Worm (Caenorhabditis elegans): ENCODE measurements around the gene Y17G7B.12.

DNA sequence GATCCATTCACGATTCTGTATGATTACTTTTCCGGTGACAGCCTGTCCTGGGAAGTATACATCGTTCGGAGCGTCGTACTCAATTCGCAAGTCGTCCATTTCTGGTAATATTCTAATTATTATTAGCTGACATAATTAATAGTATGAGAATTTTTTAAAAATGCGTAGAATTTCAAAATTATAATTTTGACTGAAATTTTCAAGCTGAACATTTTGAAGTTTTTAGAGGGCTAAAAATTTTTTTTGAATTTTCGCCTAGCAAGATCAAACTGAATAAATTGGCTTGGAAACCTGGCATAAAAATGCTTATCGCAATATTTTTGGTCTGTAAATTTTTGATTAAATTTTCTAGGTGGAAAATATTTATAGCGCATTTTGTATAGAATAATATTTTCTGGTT lies 38.9 kb downstream of the Y17G7B.12 start, which contains the start of gene arrd-7:
- TF ChIP-seq med-1 (GFP tag; optimal IDR thresholded peaks at IDR 0.05; ENCODE audit: insufficient read depth) (no peak), flt-1 (GFP tag; IDR thresholded peaks at IDR 0.05) (no peak), cog-1 (tag; optimal IDR thresholded peaks at IDR 0.05) (no peak), tab-1 (GFP tag; IDR thresholded peaks at IDR 0.05) (no peak)

All from whole organism, midembryonic.